Fruit fly (Drosophila melanogaster) S2 (cell line): ENCODE data around the gene Fpgs1.

Experiments used
- CG8478 ChIP-seq: fragments of >200 bp; optimal IDR thresholded peaks from 2 replicates; lab custom pipeline; 2018
- CTCF ChIP-seq, 2 experiments: fragments of >200 bp; optimal IDR thresholded peaks; 2 replicates each; lab custom pipeline; 2018

DNA sequence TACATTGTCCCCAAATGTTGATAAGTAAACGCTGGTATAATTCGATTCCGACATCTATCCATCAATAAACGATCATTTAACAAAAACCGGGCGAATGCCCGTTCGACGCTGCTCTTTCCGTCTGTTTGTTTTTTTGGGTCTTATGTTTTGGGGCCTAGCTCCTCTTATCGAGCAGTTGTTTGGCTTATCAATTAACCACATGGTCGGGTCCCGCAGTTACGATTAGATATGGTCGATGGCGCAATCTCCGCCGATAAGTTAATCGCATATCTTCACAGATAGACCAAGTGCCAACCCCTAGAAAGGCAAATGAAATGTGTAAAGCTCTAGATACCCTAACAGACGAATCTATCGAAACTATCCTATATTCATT is 33.4 kb upstream of the Fpgs1 start:
- TF ChIP-seq CTCF (optimal IDR thresholded peaks at IDR 0.05; lab: Kevin White, UChicago) (no peak), CG8478 (no peak)
